Worm (Caenorhabditis elegans) whole organism, mixed stage, embryonic: Measurements from ENCODE around the gene rilp-1.

ENCODE experiments used
- M03D4.4 ChIP-seq: sonication (generic microtip); optimal IDR thresholded peaks from 2 replicates; lab custom pipeline; 2017; ENCODE audit warnings: mild to moderate bottlenecking, missing genetic modification characterization, missing compliant biosample characterization
- blmp-1 ChIP-seq: fragments of 150-350 bp; optimal IDR thresholded peaks from 2 replicates; lab custom pipeline; 2014; ENCODE audit warnings: missing biosample characterization, missing genetic modification characterization
- ceh-43 ChIP-seq: fragments of 200-800 bp; sonication (Bioruptor generic); optimal IDR thresholded peaks from 2 replicates; lab custom pipeline; 2018; ENCODE audit warnings: mild to moderate bottlenecking, missing genetic modification characterization, moderate library complexity, missing compliant biosample characterization
- ceh-83 ChIP-seq: fragments of 200-800 bp; sonication (Bioruptor generic); optimal IDR thresholded peaks from 2 replicates; lab custom pipeline; 2018; ENCODE audit warnings: mild to moderate bottlenecking, missing genetic modification characterization, missing compliant biosample characterization
- ces-1 ChIP-seq: fragments of 150-350 bp; optimal IDR thresholded peaks from 2 replicates; lab custom pipeline; 2014; ENCODE audit warnings: missing biosample characterization, missing genetic modification reagents, missing genetic modification characterization
- cnd-1 ChIP-seq: fragments of 200-800 bp; sonication (Bioruptor generic); optimal IDR thresholded peaks from 2 replicates; lab custom pipeline; 2018; ENCODE audit warnings: mild to moderate bottlenecking, missing genetic modification characterization, missing compliant biosample characterization
- drap-1 ChIP-seq: fragments of 200-800 bp; sonication (Bioruptor generic); optimal IDR thresholded peaks from 3 replicates; lab custom pipeline; 2018; ENCODE audit warnings: mild to moderate bottlenecking, missing genetic modification characterization, missing compliant biosample characterization
- elt-1 ChIP-seq: sonication (generic microtip); optimal IDR thresholded peaks from 2 replicates; lab custom pipeline; 2017; ENCODE audit warnings: missing genetic modification characterization, mild to moderate bottlenecking, missing compliant biosample characterization, antibody characterized with exemption, moderate library complexity, borderline replicate concordance; ENCODE audit not compliant: insufficient read depth
- elt-3 ChIP-seq: fragments of 150-350 bp; optimal IDR thresholded peaks from 2 replicates; lab custom pipeline; 2014; ENCODE audit warnings: missing biosample characterization, missing genetic modification characterization
- ham-2 ChIP-seq: fragments of 200-800 bp; sonication (Bioruptor generic); optimal IDR thresholded peaks from 2 replicates; lab custom pipeline; 2018; ENCODE audit warnings: mild to moderate bottlenecking, missing genetic modification characterization, missing compliant biosample characterization
- hlh-1 ChIP-seq: fragments of 150-350 bp; optimal IDR thresholded peaks from 2 replicates; lab custom pipeline; 2014; ENCODE audit warnings: missing biosample characterization, missing genetic modification reagents, missing genetic modification characterization
- lin-13 ChIP-seq: fragments of 150-350 bp; optimal IDR thresholded peaks from 2 replicates; lab custom pipeline; 2014; ENCODE audit warnings: missing biosample characterization, missing genetic modification characterization
- lin-32 ChIP-seq: fragments of 200-800 bp; sonication (Bioruptor generic); optimal IDR thresholded peaks from 2 replicates; lab custom pipeline; 2018; ENCODE audit warnings: mild to moderate bottlenecking, missing genetic modification characterization, missing compliant biosample characterization
- lsy-2 ChIP-seq: fragments of 150-350 bp; optimal IDR thresholded peaks from 2 replicates; lab custom pipeline; 2014; ENCODE audit warnings: missing biosample characterization, missing genetic modification characterization
- mep-1 ChIP-seq: fragments of 150-350 bp; optimal IDR thresholded peaks from 2 replicates; lab custom pipeline; 2017; ENCODE audit warnings: missing biosample characterization, missing genetic modification reagents, missing genetic modification characterization, inconsistent platforms
- mls-2 ChIP-seq: sonication (generic microtip); optimal IDR thresholded peaks from 2 replicates; lab custom pipeline; 2016; ENCODE audit warnings: mild to moderate bottlenecking, missing genetic modification characterization, moderate library complexity, missing compliant biosample characterization
- nhr-12 ChIP-seq: fragments of 150-350 bp; optimal IDR thresholded peaks from 2 replicates; lab custom pipeline; 2014; ENCODE audit warnings: missing biosample characterization, missing genetic modification characterization
- nhr-237 ChIP-seq: fragments of 150-350 bp; optimal IDR thresholded peaks from 2 replicates; lab custom pipeline; 2014; ENCODE audit warnings: missing biosample characterization, missing genetic modification characterization
- nhr-76 ChIP-seq: sonication (generic microtip); optimal IDR thresholded peaks from 2 replicates; lab custom pipeline; 2017; ENCODE audit warnings: missing biosample characterization, missing genetic modification characterization
- pha-4 ChIP-seq: fragments of 150-350 bp; optimal IDR thresholded peaks from 2 replicates; lab custom pipeline; 2018; ENCODE audit warnings: missing biosample characterization, missing genetic modification reagents, missing genetic modification characterization
- sem-2 ChIP-seq: fragments of 200-800 bp; sonication (Bioruptor generic); optimal IDR thresholded peaks from 2 replicates; lab custom pipeline; 2018; ENCODE audit warnings: mild to moderate bottlenecking, missing genetic modification characterization, missing compliant biosample characterization
- snpc-4 ChIP-seq: fragments of 150-350 bp; optimal IDR thresholded peaks from 2 replicates; lab custom pipeline; 2014; ENCODE audit warnings: missing biosample characterization, missing genetic modification characterization
- sptf-1 ChIP-seq: sonication (generic microtip); optimal IDR thresholded peaks from 2 replicates; lab custom pipeline; 2017; ENCODE audit warnings: mild to moderate bottlenecking, missing genetic modification characterization, moderate library complexity, missing compliant biosample characterization
- tbx-8 ChIP-seq: fragments of 200-800 bp; sonication (Bioruptor generic); optimal IDR thresholded peaks from 2 replicates; lab custom pipeline; 2018; ENCODE audit warnings: mild to moderate bottlenecking, missing genetic modification characterization, moderate library complexity, missing compliant biosample characterization
- unc-120 ChIP-seq: sonication (generic microtip); optimal IDR thresholded peaks from 2 replicates; lab custom pipeline; 2017; ENCODE audit warnings: missing genetic modification characterization, missing compliant biosample characterization; ENCODE audit not compliant: poor library complexity, severe bottlenecking
- unc-39 ChIP-seq: fragments of 150-350 bp; optimal IDR thresholded peaks from 2 replicates; lab custom pipeline; 2014; ENCODE audit warnings: missing biosample characterization, missing genetic modification characterization
- unc-62 ChIP-seq: fragments of 150-350 bp; optimal IDR thresholded peaks from 2 replicates; lab custom pipeline; 2014; ENCODE audit warnings: missing biosample characterization, missing genetic modification reagents, missing genetic modification characterization
- zip-8 ChIP-seq: fragments of 150-350 bp; optimal IDR thresholded peaks from 2 replicates; lab custom pipeline; 2014; ENCODE audit warnings: missing biosample characterization, missing genetic modification characterization
- ztf-11 ChIP-seq: fragments of 150-350 bp; optimal IDR thresholded peaks from 2 replicates; lab custom pipeline; 2014; ENCODE audit warnings: missing biosample characterization, missing genetic modification characterization

Gene rilp-1

ce11 chrIII:3679083-3679482, 43.1 kb downstream of the rilp-1 start:
- peak; percentile 18 for TF ChIP-seq unc-62 (GFP tag; lab: Kevin White, UChicago)
- TF ChIP-seq hlh-1 = peak; percentile 92
- TF ChIP-seq sptf-1 (tag; lab: Kevin White, UChicago) = no peak
- no peak for TF ChIP-seq nhr-237 (tag; lab: Kevin White, UChicago)
- no peak for TF ChIP-seq tbx-8 (GFP tag; lab: Kevin White, UChicago)
- no peak for TF ChIP-seq M03D4.4 (tag; lab: Kevin White, UChicago)
- no peak for TF ChIP-seq ceh-83 (GFP tag; lab: Kevin White, UChicago)
- TF ChIP-seq sem-2 (GFP tag; lab: Kevin White, UChicago) = no peak
- no peak for TF ChIP-seq pha-4 (tag; lab: Kevin White, UChicago)
- TF ChIP-seq ces-1 = peak; percentile 87
- TF ChIP-seq drap-1 (GFP tag; lab: Kevin White, UChicago) = no peak
- no peak for TF ChIP-seq mep-1
- TF ChIP-seq cnd-1 (tag; lab: Kevin White, UChicago) = no peak
- TF ChIP-seq unc-120 (tag; lab: Kevin White, UChicago) = peak; percentile 5
- no peak for TF ChIP-seq nhr-76
- TF ChIP-seq lin-32 = peak; percentile 17
- no peak for TF ChIP-seq elt-3

ce11 chrIII:3681351-3681938, 45.5 kb downstream of the rilp-1 start:
- TF ChIP-seq mep-1 = no peak
- TF ChIP-seq blmp-1 (tag; lab: Kevin White, UChicago) = peak; percentile 86
- TF ChIP-seq snpc-4 (tag; lab: Kevin White, UChicago) = no peak
- TF ChIP-seq ces-1 = peak; percentile 55
- TF ChIP-seq mls-2 = peak; percentile 26

ce11 chrIII:3682869-3683403, 47.0 kb downstream of the rilp-1 start:
- TF ChIP-seq ceh-83 (GFP tag; lab: Kevin White, UChicago) = no peak
- TF ChIP-seq hlh-1 = no peak
- no peak for TF ChIP-seq lin-32
- no peak for TF ChIP-seq unc-39
- no peak for TF ChIP-seq elt-3
- TF ChIP-seq nhr-12 = no peak
- TF ChIP-seq lin-13 (tag; lab: Kevin White, UChicago) = no peak
- TF ChIP-seq sem-2 (GFP tag; lab: Kevin White, UChicago) = no peak
- no peak for TF ChIP-seq lsy-2 (tag; lab: Kevin White, UChicago)
- no peak for TF ChIP-seq ztf-11 (tag; lab: Kevin White, UChicago)
- no peak for TF ChIP-seq blmp-1 (tag; lab: Kevin White, UChicago)
- TF ChIP-seq sptf-1 (tag; lab: Kevin White, UChicago) = no peak
- no peak for TF ChIP-seq unc-120 (tag; lab: Kevin White, UChicago)
- no peak for TF ChIP-seq mls-2
- TF ChIP-seq M03D4.4 (tag; lab: Kevin White, UChicago) = no peak
- no peak for TF ChIP-seq snpc-4 (tag; lab: Kevin White, UChicago)
- TF ChIP-seq ham-2 = no peak
- TF ChIP-seq ces-1 = no peak
- no peak for TF ChIP-seq elt-1 (tag; lab: Kevin White, UChicago)

- TF ChIP-seq lin-13 (tag; lab: Kevin White, UChicago) (no peak), M03D4.4 (tag; lab: Kevin White, UChicago) (no peak), ztf-11 (tag; lab: Kevin White, UChicago) (no peak), ces-1 (peak; percentile 69), zip-8 (tag; lab: Kevin White, UChicago) (no peak), ceh-43 (GFP tag; lab: Kevin White, UChicago) (no peak), lin-32 (no peak)
Observed at ce11 chrIII:3692516-3692915, 56.6 kb downstream of the rilp-1 start.
